Fruit fly (Drosophila melanogaster): Measurements from ENCODE around the gene ATPsynE.

DNA sequence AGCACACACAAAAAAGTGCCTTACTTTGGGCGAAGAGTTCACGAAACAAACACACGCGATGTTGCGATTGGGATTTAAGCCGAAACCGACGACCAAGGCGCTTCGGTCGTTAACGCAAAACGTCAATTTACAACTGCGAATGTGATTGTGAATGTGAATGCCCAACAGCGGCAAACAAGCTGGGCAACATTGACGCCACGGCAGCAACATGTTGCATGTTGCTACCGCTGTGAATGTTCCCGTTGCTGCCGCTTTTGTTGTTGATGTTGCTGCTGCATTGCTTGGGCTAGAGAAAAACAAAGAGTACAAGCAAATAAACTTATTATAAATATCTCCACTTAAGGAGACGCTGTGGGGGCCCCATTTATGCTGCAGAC lies 46.1 kb downstream of the ATPsynE start, which contains the start of gene NK7.1:
- no peak for TF ChIP-seq CG6808 (GFP tag; optimal IDR thresholded peaks at IDR 0.05)
- TF ChIP-seq ss (GFP tag; optimal IDR thresholded peaks at IDR 0.05) = no peak
- no peak for TF ChIP-seq CG10669 (GFP tag; optimal IDR thresholded peaks at IDR 0.05)
